Worm (Caenorhabditis elegans): ENCODE results near the gene sel-15.

Gene sel-15

ce11 chrIII:668303-668893 is 27.9 kb downstream of the sel-15 start, which contains the start of gene W02B3.3 (continued):
- TF ChIP-seq jun-1 (tag; optimal IDR thresholded peaks at IDR 0.05) (peak; percentile 16), nhr-71 (tag; optimal IDR thresholded peaks at IDR 0.05) (peak; percentile 79), lin-15B (tag; optimal IDR thresholded peaks at IDR 0.05) (peak; percentile 8), isw-1 (GFP tag; IDR thresholded peaks at IDR 0.05) (peak; percentile 66), nhr-84 (tag; optimal IDR thresholded peaks at IDR 0.05) (no peak), nhr-47 (tag; optimal IDR thresholded peaks at IDR 0.05) (peak; percentile 79), egl-27 (tag; optimal IDR thresholded peaks at IDR 0.05) (no peak), dpl-1 (GFP tag; optimal IDR thresholded peaks at IDR 0.05) (peak in 1 of 3 experiments; percentile 29), sptf-1 (tag; optimal IDR thresholded peaks at IDR 0.05) (no peak), ama-1 (optimal IDR thresholded peaks at IDR 0.05) (no peak), nhr-76 (tag; optimal IDR thresholded peaks at IDR 0.05) (no peak), snu-23 (GFP tag; optimal IDR thresholded peaks at IDR 0.05) (peak; percentile 79), lsy-2 (tag; optimal IDR thresholded peaks at IDR 0.05) (peak; percentile 42 to 70), mab-9 (GFP tag; IDR thresholded peaks at IDR 0.05) (peak; percentile 40; the same call in 1 of the 2 replicates), pag-3 (tag; optimal IDR thresholded peaks at IDR 0.05; ENCODE audit: borderline replicate concordance, insufficient read depth) (peak; percentile 70), aly-2 (tag; optimal IDR thresholded peaks at IDR 0.05) (no peak), grh-1 (GFP tag; IDR thresholded peaks at IDR 0.05) (no peak), ceh-88 (GFP tag; IDR thresholded peaks at IDR 0.05) (no peak), F16B12.6 (tag; optimal IDR thresholded peaks at IDR 0.05) (no peak), hlh-17 (GFP tag; optimal IDR thresholded peaks at IDR 0.05; ENCODE audit: borderline replicate concordance) (no peak), nhr-12 (tag; optimal IDR thresholded peaks at IDR 0.05) (no peak), nhr-28 (tag; optimal IDR thresholded peaks at IDR 0.05) (no peak), egl-13 (tag; optimal IDR thresholded peaks at IDR 0.05) (peak; percentile 80), sup-37 (GFP tag; optimal IDR thresholded peaks at IDR 0.05) (no peak), nhr-90 (tag; optimal IDR thresholded peaks at IDR 0.05; ENCODE audit: poor library complexity) (no peak), ceh-90 (tag; optimal IDR thresholded peaks at IDR 0.05) (no peak), C16A3.4 (tag; optimal IDR thresholded peaks at IDR 0.05) (peak; percentile 29), nhr-11 (tag; optimal IDR thresholded peaks at IDR 0.05) (no peak), blmp-1 (tag; optimal IDR thresholded peaks at IDR 0.05) (no peak), lin-35 (GFP tag; optimal IDR thresholded peaks at IDR 0.05) (peak in 1 of 2 experiments; percentile 27), fkh-10 (GFP tag; optimal IDR thresholded peaks at IDR 0.05) (peak; percentile 94), nhr-237 (tag; optimal IDR thresholded peaks at IDR 0.05) (no peak), unc-98 (GFP tag; IDR thresholded peaks at IDR 0.05) (no peak), ces-1 (GFP tag; optimal IDR thresholded peaks at IDR 0.05) (peak; percentile 50), elt-3 (tag; optimal IDR thresholded peaks at IDR 0.05) (no peak), aha-1 (tag; optimal IDR thresholded peaks at IDR 0.05) (no peak), efl-1 (optimal IDR thresholded peaks at IDR 0.05) (peak; percentile 42 to 47), efl-1 (GFP tag; optimal IDR thresholded peaks at IDR 0.05 in 1 of 2) (no peak), ets-5 (GFP tag; IDR thresholded peaks at IDR 0.05) (no peak), irx-1 (tag; optimal IDR thresholded peaks at IDR 0.05) (peak; percentile 47), mep-1 (tag; optimal IDR thresholded peaks at IDR 0.05) (peak; percentile 64), ztf-4 (tag; optimal IDR thresholded peaks at IDR 0.05) (peak; percentile 58), lin-39 (tag; optimal IDR thresholded peaks at IDR 0.05) (no peak), hlh-4 (tag; optimal IDR thresholded peaks at IDR 0.05) (no peak), mdl-1 (tag; optimal IDR thresholded peaks at IDR 0.05) (peak in 1 of 2 experiments; percentile 34), swsn-7 (tag; optimal IDR thresholded peaks at IDR 0.05) (peak; percentile 78), pqm-1 (tag; optimal IDR thresholded peaks at IDR 0.05) (no peak), nhr-19 (GFP tag; conservative IDR thresholded peaks at IDR 0.05) (0 out of 2 replicates have a peak, but pooled peaks have one; percentile 9), ztf-11 (tag; optimal IDR thresholded peaks at IDR 0.05) (no peak), nhr-20 (tag; optimal IDR thresholded peaks at IDR 0.05) (peak; percentile 38), efl-3 (GFP tag; optimal IDR thresholded peaks at IDR 0.05) (no peak), C04F5.9 (tag; optimal IDR thresholded peaks at IDR 0.05) (no peak), skn-1 (tag; optimal IDR thresholded peaks at IDR 0.05) (peak; percentile 30)

Measured in whole organism, L1 larva.